Fruit fly (Drosophila melanogaster) whole organism, pupa: Measurements from ENCODE around the gene Dnaaf5.

Experiments
- CG10348 ChIP-seq: fragments of 200-800 bp; sonication (Bioruptor generic); IDR thresholded peaks from 2 replicates; pipeline ENCODE4 v1.3.6; 2022; ENCODE audit warnings: missing biosample characterization, missing genetic modification characterization
- CG12605 ChIP-seq: fragments of 200-800 bp; sonication (Bioruptor generic); IDR thresholded peaks from 2 replicates; pipeline ENCODE4 v1.3.6; 2022; ENCODE audit warnings: missing biosample characterization, missing genetic modification characterization
- CG13204 ChIP-seq: fragments of 200-800 bp; sonication (Bioruptor generic); optimal IDR thresholded peaks from 2 replicates; lab custom pipeline; 2018; ENCODE audit warnings: missing biosample characterization, mild to moderate bottlenecking, missing genetic modification characterization, moderate library complexity
- CG14655 ChIP-seq: fragments of 200-800 bp; sonication (Bioruptor generic); optimal IDR thresholded peaks from 3 replicates; lab custom pipeline; 2017; ENCODE audit warnings: mild to moderate bottlenecking, missing biosample characterization, missing genetic modification reagents, missing genetic modification characterization
- CG15710 ChIP-seq: fragments of 200-800 bp; sonication (Bioruptor generic); optimal IDR thresholded peaks from 2 replicates; lab custom pipeline; 2018; ENCODE audit warnings: missing biosample characterization, mild to moderate bottlenecking, missing genetic modification characterization, moderate library complexity
- CG17806 ChIP-seq: fragments of 200-800 bp; sonication (Bioruptor generic); optimal IDR thresholded peaks from 2 replicates; lab custom pipeline; 2018; ENCODE audit warnings: missing biosample characterization, mild to moderate bottlenecking, missing genetic modification characterization, moderate library complexity
- CG32121 ChIP-seq: fragments of 200-800 bp; sonication (Bioruptor generic); IDR thresholded peaks from 2 replicates; pipeline ENCODE4 v1.3.6; 2022; ENCODE audit warnings: missing biosample characterization, missing genetic modification characterization
- CG34367 ChIP-seq: fragments of 200-800 bp; sonication (Bioruptor generic); optimal IDR thresholded peaks from 2 replicates; lab custom pipeline; 2018; ENCODE audit warnings: missing biosample characterization, mild to moderate bottlenecking, missing genetic modification characterization
- CG4496 ChIP-seq: fragments of 200-800 bp; sonication (Bioruptor generic); IDR thresholded peaks from 3 replicates; pipeline ENCODE4 v1.3.6; 2022; ENCODE audit warnings: missing biosample characterization, missing genetic modification characterization
- CG8159 ChIP-seq: fragments of 200-800 bp; sonication (Bioruptor generic); optimal IDR thresholded peaks from 3 replicates; lab custom pipeline; 2018; ENCODE audit warnings: missing biosample characterization, mild to moderate bottlenecking, missing genetic modification characterization, moderate library complexity
- CG8301 ChIP-seq: fragments of 200-800 bp; sonication (Bioruptor generic); optimal IDR thresholded peaks from 2 replicates; lab custom pipeline; 2018; ENCODE audit warnings: missing biosample characterization, mild to moderate bottlenecking, missing genetic modification characterization
- CG9948 ChIP-seq: fragments of 200-800 bp; sonication (Bioruptor generic); optimal IDR thresholded peaks from 2 replicates; lab custom pipeline; 2018; ENCODE audit warnings: missing biosample characterization, mild to moderate bottlenecking, missing genetic modification characterization, moderate library complexity
- D1 ChIP-seq: fragments of 200-800 bp; sonication (Bioruptor generic); optimal IDR thresholded peaks from 2 replicates; lab custom pipeline; 2018; ENCODE audit warnings: missing biosample characterization, mild to moderate bottlenecking, missing genetic modification characterization, moderate library complexity
- EcR ChIP-seq: fragments of 200-800 bp; sonication (Bioruptor generic); optimal IDR thresholded peaks from 3 replicates; lab custom pipeline; 2019; ENCODE audit warnings: missing biosample characterization, missing genetic modification characterization, mild to moderate bottlenecking, moderate library complexity, missing genetic modification reagents
- Ets98B ChIP-seq: fragments of 200-800 bp; sonication (Bioruptor generic); IDR thresholded peaks from 2 replicates; pipeline ENCODE4 v1.3.6; 2022; ENCODE audit warnings: missing biosample characterization, missing genetic modification characterization
- Pif1A ChIP-seq: fragments of 200-800 bp; sonication (Bioruptor generic); optimal IDR thresholded peaks from 3 replicates; lab custom pipeline; 2016; ENCODE audit warnings: missing biosample characterization, missing genetic modification characterization
- Pif1B ChIP-seq: fragments of 200-800 bp; sonication (Bioruptor generic); optimal IDR thresholded peaks from 3 replicates; lab custom pipeline; 2016; ENCODE audit warnings: missing biosample characterization, missing genetic modification characterization
- Snoo ChIP-seq: fragments of 200-800 bp; sonication (Bioruptor generic); optimal IDR thresholded peaks from 3 replicates; lab custom pipeline; 2017; ENCODE audit warnings: missing biosample characterization, mild to moderate bottlenecking, missing genetic modification characterization, inconsistent platforms
- fd96Ca ChIP-seq: fragments of 200-800 bp; sonication (Bioruptor generic); IDR thresholded peaks from 3 replicates; pipeline ENCODE4 v1.3.6; 2022; ENCODE audit warnings: missing biosample characterization, missing genetic modification characterization
- gl ChIP-seq: fragments of 200-800 bp; sonication (Bioruptor generic); optimal IDR thresholded peaks from 2 replicates; lab custom pipeline; 2018; ENCODE audit warnings: missing biosample characterization, mild to moderate bottlenecking, missing genetic modification characterization
- rn ChIP-seq: fragments of 200-800 bp; sonication (Bioruptor generic); IDR thresholded peaks from 2 replicates; pipeline ENCODE4 v1.3.6; 2022; ENCODE audit warnings: missing biosample characterization, missing genetic modification characterization

Gene Dnaaf5

dm6 chr3R:14398620-14399019 lies 37.0 kb upstream of the Dnaaf5 start:
- TF ChIP-seq Pif1A (GFP tag; lab: Kevin White, UChicago) = no peak
- TF ChIP-seq CG14655 (GFP tag; lab: Kevin White, UChicago) = no peak
- no peak for TF ChIP-seq Ets98B (GFP tag; lab: Robert Waterston, UW)
- no peak for TF ChIP-seq CG4496 (GFP tag; lab: Robert Waterston, UW)
- TF ChIP-seq EcR (GFP tag; lab: Kevin White, UChicago) = no peak
- TF ChIP-seq D1 (tag; lab: Kevin White, UChicago) = no peak
- no peak for TF ChIP-seq CG12605
- no peak for TF ChIP-seq rn (GFP tag; lab: Robert Waterston, UW)
- TF ChIP-seq CG15710 (tag; lab: Kevin White, UChicago) = no peak
- TF ChIP-seq CG13204 (GFP tag; lab: Kevin White, UChicago) = no peak
- TF ChIP-seq Snoo (tag; lab: Kevin White, UChicago) = no peak
- no peak for TF ChIP-seq CG32121
- TF ChIP-seq Pif1B (GFP tag; lab: Kevin White, UChicago) = no peak
- TF ChIP-seq CG8301 (tag; lab: Kevin White, UChicago) = no peak
- TF ChIP-seq fd96Ca = no peak
- no peak for TF ChIP-seq gl
- TF ChIP-seq CG10348 (GFP tag; lab: Robert Waterston, UW) = no peak
- no peak for TF ChIP-seq CG34367 (tag; lab: Kevin White, UChicago)

- TF ChIP-seq Snoo (tag; lab: Kevin White, UChicago) (peak; percentile 15), rn (GFP tag; lab: Robert Waterston, UW) (no peak), CG10348 (GFP tag; lab: Robert Waterston, UW) (no peak), Ets98B (GFP tag; lab: Robert Waterston, UW) (no peak), CG8301 (tag; lab: Kevin White, UChicago) (no peak), CG34367 (tag; lab: Kevin White, UChicago) (no peak), CG9948 (tag; lab: Kevin White, UChicago) (no peak), CG15710 (tag; lab: Kevin White, UChicago) (no peak), CG17806 (tag; lab: Kevin White, UChicago) (peak; percentile 4), Pif1B (GFP tag; lab: Kevin White, UChicago) (no peak), CG8159 (tag; lab: Kevin White, UChicago) (peak; percentile 46), D1 (tag; lab: Kevin White, UChicago) (no peak), EcR (GFP tag; lab: Kevin White, UChicago) (no peak), gl (no peak), fd96Ca (no peak), CG12605 (no peak), CG4496 (GFP tag; lab: Robert Waterston, UW) (no peak), CG32121 (no peak), CG13204 (GFP tag; lab: Kevin White, UChicago) (no peak)
Observed at dm6 chr3R:14397927-14398326, 36.3 kb upstream of the Dnaaf5 start.

- TF ChIP-seq CG8301 (tag; lab: Kevin White, UChicago) (no peak), CG34367 (tag; lab: Kevin White, UChicago) (no peak), EcR (GFP tag; lab: Kevin White, UChicago) (no peak), Pif1A (GFP tag; lab: Kevin White, UChicago) (no peak), D1 (tag; lab: Kevin White, UChicago) (peak; percentile 66), CG12605 (no peak), CG4496 (GFP tag; lab: Robert Waterston, UW) (peak; percentile 79), CG9948 (tag; lab: Kevin White, UChicago) (no peak), Pif1B (GFP tag; lab: Kevin White, UChicago) (no peak), CG32121 (no peak), gl (no peak), Snoo (tag; lab: Kevin White, UChicago) (peak; percentile 39), CG17806 (tag; lab: Kevin White, UChicago) (peak; percentile 55), Ets98B (GFP tag; lab: Robert Waterston, UW) (peak; percentile 48; the same call in 1 of the 2 replicates), rn (GFP tag; lab: Robert Waterston, UW) (peak; percentile 58), CG13204 (GFP tag; lab: Kevin White, UChicago) (no peak), CG10348 (GFP tag; lab: Robert Waterston, UW) (no peak), CG8159 (tag; lab: Kevin White, UChicago) (peak; percentile 28), CG15710 (tag; lab: Kevin White, UChicago) (peak; percentile 20), CG14655 (GFP tag; lab: Kevin White, UChicago) (no peak), fd96Ca (no peak; the same call in 2 of the 3 replicates)
Observed at dm6 chr3R:14391281-14391680, 29.7 kb upstream of the Dnaaf5 start.

dm6 chr3R:14390465-14390864 lies 28.9 kb upstream of the Dnaaf5 start:
- TF ChIP-seq Ets98B (GFP tag; lab: Robert Waterston, UW) = peak; percentile 73
- no peak for TF ChIP-seq CG10348 (GFP tag; lab: Robert Waterston, UW)
- no peak for TF ChIP-seq EcR (GFP tag; lab: Kevin White, UChicago)
- peak; percentile 85 for TF ChIP-seq fd96Ca
- no peak for TF ChIP-seq Snoo (tag; lab: Kevin White, UChicago)
- peak; percentile 73 for TF ChIP-seq CG9948 (tag; lab: Kevin White, UChicago)
- no peak for TF ChIP-seq gl
- TF ChIP-seq Pif1B (GFP tag; lab: Kevin White, UChicago) = no peak
- TF ChIP-seq CG32121 = peak; percentile 85
- peak; percentile 66 for TF ChIP-seq CG15710 (tag; lab: Kevin White, UChicago)
- no peak for TF ChIP-seq D1 (tag; lab: Kevin White, UChicago)
- peak; percentile 64 for TF ChIP-seq CG8159 (tag; lab: Kevin White, UChicago)
- peak; percentile 68 for TF ChIP-seq CG17806 (tag; lab: Kevin White, UChicago)
- TF ChIP-seq CG13204 (GFP tag; lab: Kevin White, UChicago) = no peak
- TF ChIP-seq rn (GFP tag; lab: Robert Waterston, UW) = no peak
- TF ChIP-seq CG34367 (tag; lab: Kevin White, UChicago) = peak; percentile 66
- TF ChIP-seq Pif1A (GFP tag; lab: Kevin White, UChicago) = no peak
- TF ChIP-seq CG8301 (tag; lab: Kevin White, UChicago) = peak; percentile 63
- peak; percentile 77 for TF ChIP-seq CG14655 (GFP tag; lab: Kevin White, UChicago)
- TF ChIP-seq CG4496 (GFP tag; lab: Robert Waterston, UW) = peak; percentile 89
- TF ChIP-seq CG12605 = peak; percentile 72; the same call in 1 of the 2 replicates

dm6 chr3R:14389258-14389657 lies 27.7 kb upstream of the Dnaaf5 start:
- TF ChIP-seq CG8159 (tag; lab: Kevin White, UChicago) (peak; percentile 86), Pif1B (GFP tag; lab: Kevin White, UChicago) (no peak), Ets98B (GFP tag; lab: Robert Waterston, UW) (no peak; the same call in 1 of the 2 replicates), CG17806 (tag; lab: Kevin White, UChicago) (peak; percentile 72), CG34367 (tag; lab: Kevin White, UChicago) (peak; percentile 64), Pif1A (GFP tag; lab: Kevin White, UChicago) (no peak), Snoo (tag; lab: Kevin White, UChicago) (peak; percentile 41), CG9948 (tag; lab: Kevin White, UChicago) (peak; percentile 65), CG12605 (peak; percentile 21; the same call in 1 of the 2 replicates), rn (GFP tag; lab: Robert Waterston, UW) (no peak), gl (peak; percentile 16), CG14655 (GFP tag; lab: Kevin White, UChicago) (peak; percentile 57), CG32121 (no peak), CG10348 (GFP tag; lab: Robert Waterston, UW) (no peak), D1 (tag; lab: Kevin White, UChicago) (peak; percentile 28), CG13204 (GFP tag; lab: Kevin White, UChicago) (peak; percentile 15), EcR (GFP tag; lab: Kevin White, UChicago) (no peak), CG15710 (tag; lab: Kevin White, UChicago) (peak; percentile 70), CG4496 (GFP tag; lab: Robert Waterston, UW) (no peak), fd96Ca (no peak), CG8301 (tag; lab: Kevin White, UChicago) (peak; percentile 42)
